Worm (Caenorhabditis elegans) whole organism, late embryonic: ENCODE measurements around the gene calf-1.

Source experiments
- C38D4.7 ChIP-seq: fragments of 200-800 bp; sonication (Bioruptor generic); optimal IDR thresholded peaks from 2 replicates; lab custom pipeline; 2018; ENCODE audit warnings: mild to moderate bottlenecking, missing genetic modification characterization, moderate library complexity, missing compliant biosample characterization
- K09A11.1 ChIP-seq: sonication (generic microtip); optimal IDR thresholded peaks from 2 replicates; lab custom pipeline; 2017; ENCODE audit warnings: antibody characterized with exemption, mild to moderate bottlenecking, missing genetic modification characterization, missing compliant biosample characterization; ENCODE audit not compliant: insufficient read depth
- T23F11.4 ChIP-seq: fragments of 200-800 bp; sonication (Bioruptor generic); optimal IDR thresholded peaks from 2 replicates; lab custom pipeline; 2018; ENCODE audit warnings: mild to moderate bottlenecking, missing genetic modification characterization, missing compliant biosample characterization
- ahr-1 ChIP-seq: sonication (generic microtip); optimal IDR thresholded peaks from 2 replicates; lab custom pipeline; 2016; ENCODE audit warnings: missing genetic modification characterization, missing compliant biosample characterization
- ama-1 ChIP-seq: fragments of 150-350 bp; optimal IDR thresholded peaks from 2 replicates; lab custom pipeline; 2014
- ceh-18 ChIP-seq: sonication (generic microtip); optimal IDR thresholded peaks from 2 replicates; lab custom pipeline; 2016; ENCODE audit warnings: missing genetic modification characterization, missing compliant biosample characterization
- ceh-19 ChIP-seq: fragments of 200-800 bp; sonication (Bioruptor generic); optimal IDR thresholded peaks from 2 replicates; lab custom pipeline; 2018; ENCODE audit warnings: mild to moderate bottlenecking, missing genetic modification characterization, missing compliant biosample characterization
- ceh-2 ChIP-seq: sonication (generic microtip); optimal IDR thresholded peaks from 2 replicates; lab custom pipeline; 2016; ENCODE audit warnings: missing genotype, missing genetic modification characterization, missing compliant biosample characterization
- ceh-24 ChIP-seq: sonication (generic microtip); optimal IDR thresholded peaks from 2 replicates; lab custom pipeline; 2016; ENCODE audit warnings: mild to moderate bottlenecking, missing genetic modification characterization, missing compliant biosample characterization
- ceh-31 ChIP-seq: sonication (generic microtip); optimal IDR thresholded peaks from 2 replicates; lab custom pipeline; 2016; ENCODE audit warnings: missing genetic modification characterization, missing compliant biosample characterization
- ceh-34 ChIP-seq: sonication (generic microtip); optimal IDR thresholded peaks from 2 replicates; lab custom pipeline; 2016; ENCODE audit warnings: mild to moderate bottlenecking, missing genetic modification characterization, missing compliant biosample characterization
- ceh-48 ChIP-seq: sonication (generic microtip); optimal IDR thresholded peaks from 2 replicates; lab custom pipeline; 2016; ENCODE audit warnings: missing genetic modification characterization, inconsistent platforms, missing compliant biosample characterization
- ceh-6 ChIP-seq: fragments of 200-800 bp; sonication (Bioruptor generic); optimal IDR thresholded peaks from 2 replicates; lab custom pipeline; 2018; ENCODE audit warnings: mild to moderate bottlenecking, missing genetic modification characterization, missing compliant biosample characterization
- ceh-9 ChIP-seq: sonication (generic microtip); optimal IDR thresholded peaks from 2 replicates; lab custom pipeline; 2016; ENCODE audit warnings: mild to moderate bottlenecking, missing genetic modification characterization, inconsistent platforms, missing compliant biosample characterization
- dmd-4 ChIP-seq: sonication (generic microtip); optimal IDR thresholded peaks from 2 replicates; lab custom pipeline; 2016; ENCODE audit warnings: borderline replicate concordance, missing genetic modification characterization, missing compliant biosample characterization
- elt-2 ChIP-seq: sonication (generic microtip); optimal IDR thresholded peaks from 2 replicates; lab custom pipeline; 2016; ENCODE audit warnings: missing genetic modification reagents, missing genetic modification characterization, missing compliant biosample characterization
- gmeb-2 ChIP-seq: sonication (generic microtip); optimal IDR thresholded peaks from 2 replicates; lab custom pipeline; 2016; ENCODE audit warnings: missing genetic modification characterization, inconsistent platforms, missing compliant biosample characterization
- hlh-13 ChIP-seq: fragments of 200-800 bp; sonication (Bioruptor generic); optimal IDR thresholded peaks from 2 replicates; lab custom pipeline; 2018; ENCODE audit warnings: mild to moderate bottlenecking, missing genetic modification characterization, missing compliant biosample characterization
- hlh-30 ChIP-seq: sonication (generic microtip); optimal IDR thresholded peaks from 2 replicates; lab custom pipeline; 2017; ENCODE audit warnings: antibody characterized with exemption, missing genetic modification characterization, missing compliant biosample characterization; ENCODE audit not compliant: insufficient read depth
- hlh-8 ChIP-seq: sonication (generic microtip); optimal IDR thresholded peaks from 2 replicates; lab custom pipeline; 2016; ENCODE audit warnings: missing genotype, missing genetic modification characterization, missing compliant biosample characterization
- nfya-1 ChIP-seq: sonication (generic microtip); optimal IDR thresholded peaks from 2 replicates; lab custom pipeline; 2017; ENCODE audit warnings: missing genetic modification characterization, mild to moderate bottlenecking, missing compliant biosample characterization, antibody characterized with exemption, moderate library complexity
- nhr-232 ChIP-seq: sonication (generic microtip); optimal IDR thresholded peaks from 2 replicates; lab custom pipeline; 2016; ENCODE audit warnings: missing genetic modification characterization, missing compliant biosample characterization
- odd-2 ChIP-seq: sonication (generic microtip); optimal IDR thresholded peaks from 2 replicates; lab custom pipeline; 2017; ENCODE audit warnings: antibody characterized with exemption, mild to moderate bottlenecking, missing genetic modification characterization, missing compliant biosample characterization
- pha-2 ChIP-seq: sonication (generic microtip); optimal IDR thresholded peaks from 2 replicates; lab custom pipeline; 2017; ENCODE audit warnings: mild to moderate bottlenecking, missing genetic modification characterization, missing compliant biosample characterization
- ref-2 ChIP-seq: sonication (generic microtip); optimal IDR thresholded peaks from 2 replicates; lab custom pipeline; 2016; ENCODE audit warnings: missing genetic modification characterization, missing compliant biosample characterization
- rnt-1 ChIP-seq: sonication (generic microtip); optimal IDR thresholded peaks from 2 replicates; lab custom pipeline; 2016; ENCODE audit warnings: missing genetic modification characterization, missing compliant biosample characterization
- syd-9 ChIP-seq: sonication (generic microtip); optimal IDR thresholded peaks from 2 replicates; lab custom pipeline; 2016; ENCODE audit warnings: mild to moderate bottlenecking, missing genetic modification characterization, moderate library complexity, missing compliant biosample characterization
- tbx-7 ChIP-seq: sonication (generic microtip); optimal IDR thresholded peaks from 2 replicates; lab custom pipeline; 2016; ENCODE audit warnings: missing genotype, missing genetic modification characterization, missing compliant biosample characterization
- ttx-3 ChIP-seq: sonication (generic microtip); optimal IDR thresholded peaks from 2 replicates; lab custom pipeline; 2016; ENCODE audit warnings: missing genetic modification reagents, missing genetic modification characterization, missing compliant biosample characterization
- unc-42 ChIP-seq: sonication (generic microtip); optimal IDR thresholded peaks from 2 replicates; lab custom pipeline; 2016; ENCODE audit warnings: missing genotype, missing genetic modification characterization, missing compliant biosample characterization
- zip-5 ChIP-seq: sonication (generic microtip); optimal IDR thresholded peaks from 2 replicates; lab custom pipeline; 2016; ENCODE audit warnings: missing genetic modification characterization, missing compliant biosample characterization

Gene calf-1

ce11 chrV:20479013-20479739, at the start of gene calf-1, which contains the start of gene rpl-2:
Gene calf-1 (minus strand): TSS chrV:20479089.
Gene rpl-2 (plus strand): TSS chrV:20479689.
- TF ChIP-seq ceh-48 (tag; lab: Kevin White, UChicago) (peak; percentile 83), gmeb-2 (tag; lab: Kevin White, UChicago) (no peak), dmd-4 (tag; lab: Kevin White, UChicago) (no peak), unc-42 (tag; lab: Kevin White, UChicago) (peak; percentile 84), hlh-13 (GFP tag; lab: Kevin White, UChicago) (no peak), T23F11.4 (GFP tag; lab: Kevin White, UChicago) (no peak), nhr-232 (tag; lab: Kevin White, UChicago) (no peak), syd-9 (tag; lab: Kevin White, UChicago) (no peak), elt-2 (tag; lab: Kevin White, UChicago) (peak; percentile 11), ceh-6 (GFP tag; lab: Kevin White, UChicago) (no peak), K09A11.1 (no peak), nfya-1 (tag; lab: Kevin White, UChicago) (peak; percentile 56), ceh-31 (peak; percentile 49), ceh-24 (tag; lab: Kevin White, UChicago) (no peak), hlh-8 (tag; lab: Kevin White, UChicago) (no peak), zip-5 (tag; lab: Kevin White, UChicago) (no peak)

ce11 chrV:20527493-20527892, 48.6 kb upstream of the calf-1 start, which contains the start of gene Y38H6C.13:
Gene Y38H6C.13 (plus strand): TSS chrV:20527793.
- no peak for TF ChIP-seq pha-2
- no peak for TF ChIP-seq ttx-3 (tag; lab: Kevin White, UChicago)
- TF ChIP-seq ceh-2 = no peak
- TF ChIP-seq tbx-7 (tag; lab: Kevin White, UChicago) = no peak
- no peak for TF ChIP-seq odd-2 (tag; lab: Kevin White, UChicago)

- TF ChIP-seq rnt-1 (tag; lab: Kevin White, UChicago) (no peak), elt-2 (tag; lab: Kevin White, UChicago) (peak; percentile 83), ceh-34 (tag; lab: Kevin White, UChicago) (no peak)
Observed at ce11 chrV:20525816-20526459, 47.0 kb upstream of the calf-1 start, which contains the start of the genes srh-166 and Y38H6C.24. Gene srh-166 (minus strand): TSS chrV:20525866. Gene Y38H6C.24 (plus strand): TSS chrV:20526435.

ce11 chrV:20522219-20522618, 43.3 kb upstream of the calf-1 start, which contains the start of the genes Y38H6C.9 and fbxa-150:
Gene Y38H6C.9 (minus strand): TSS chrV:20522270.
Gene fbxa-150 (plus strand): TSS chrV:20522598.
- TF ChIP-seq elt-2 (tag; lab: Kevin White, UChicago) (no peak), hlh-30 (tag; lab: Kevin White, UChicago) (no peak), C38D4.7 (no peak), odd-2 (tag; lab: Kevin White, UChicago) (no peak), ttx-3 (tag; lab: Kevin White, UChicago) (no peak), ref-2 (tag; lab: Kevin White, UChicago) (no peak), ceh-18 (tag; lab: Kevin White, UChicago) (no peak), ceh-9 (tag; lab: Kevin White, UChicago) (no peak), unc-42 (tag; lab: Kevin White, UChicago) (no peak), ama-1 (no peak), ceh-19 (GFP tag; lab: Kevin White, UChicago) (no peak), ahr-1 (tag; lab: Kevin White, UChicago) (no peak)
